Fruit fly (Drosophila melanogaster) whole organism, pupa: ENCODE results near the gene Snx27.

ENCODE experiments used
- CG10348 ChIP-seq: fragments of 200-800 bp; sonication (Bioruptor generic); IDR thresholded peaks from 2 replicates; pipeline ENCODE4 v1.3.6; 2022; ENCODE audit warnings: missing biosample characterization, missing genetic modification characterization
- CG12605 ChIP-seq: fragments of 200-800 bp; sonication (Bioruptor generic); IDR thresholded peaks from 2 replicates; pipeline ENCODE4 v1.3.6; 2022; ENCODE audit warnings: missing biosample characterization, missing genetic modification characterization
- CG13204 ChIP-seq: fragments of 200-800 bp; sonication (Bioruptor generic); optimal IDR thresholded peaks from 2 replicates; lab custom pipeline; 2018; ENCODE audit warnings: missing biosample characterization, mild to moderate bottlenecking, missing genetic modification characterization, moderate library complexity
- CG14655 ChIP-seq: fragments of 200-800 bp; sonication (Bioruptor generic); optimal IDR thresholded peaks from 3 replicates; lab custom pipeline; 2017; ENCODE audit warnings: mild to moderate bottlenecking, missing biosample characterization, missing genetic modification reagents, missing genetic modification characterization
- CG15710 ChIP-seq: fragments of 200-800 bp; sonication (Bioruptor generic); optimal IDR thresholded peaks from 2 replicates; lab custom pipeline; 2018; ENCODE audit warnings: missing biosample characterization, mild to moderate bottlenecking, missing genetic modification characterization, moderate library complexity
- CG17806 ChIP-seq: fragments of 200-800 bp; sonication (Bioruptor generic); optimal IDR thresholded peaks from 2 replicates; lab custom pipeline; 2018; ENCODE audit warnings: missing biosample characterization, mild to moderate bottlenecking, missing genetic modification characterization, moderate library complexity
- CG32121 ChIP-seq: fragments of 200-800 bp; sonication (Bioruptor generic); IDR thresholded peaks from 2 replicates; pipeline ENCODE4 v1.3.6; 2022; ENCODE audit warnings: missing biosample characterization, missing genetic modification characterization
- CG34367 ChIP-seq: fragments of 200-800 bp; sonication (Bioruptor generic); optimal IDR thresholded peaks from 2 replicates; lab custom pipeline; 2018; ENCODE audit warnings: missing biosample characterization, mild to moderate bottlenecking, missing genetic modification characterization
- CG4496 ChIP-seq: fragments of 200-800 bp; sonication (Bioruptor generic); IDR thresholded peaks from 3 replicates; pipeline ENCODE4 v1.3.6; 2022; ENCODE audit warnings: missing biosample characterization, missing genetic modification characterization
- CG8159 ChIP-seq: fragments of 200-800 bp; sonication (Bioruptor generic); optimal IDR thresholded peaks from 3 replicates; lab custom pipeline; 2018; ENCODE audit warnings: missing biosample characterization, mild to moderate bottlenecking, missing genetic modification characterization, moderate library complexity
- CG8301 ChIP-seq: fragments of 200-800 bp; sonication (Bioruptor generic); optimal IDR thresholded peaks from 2 replicates; lab custom pipeline; 2018; ENCODE audit warnings: missing biosample characterization, mild to moderate bottlenecking, missing genetic modification characterization
- CG9948 ChIP-seq: fragments of 200-800 bp; sonication (Bioruptor generic); optimal IDR thresholded peaks from 2 replicates; lab custom pipeline; 2018; ENCODE audit warnings: missing biosample characterization, mild to moderate bottlenecking, missing genetic modification characterization, moderate library complexity
- D1 ChIP-seq: fragments of 200-800 bp; sonication (Bioruptor generic); optimal IDR thresholded peaks from 2 replicates; lab custom pipeline; 2018; ENCODE audit warnings: missing biosample characterization, mild to moderate bottlenecking, missing genetic modification characterization, moderate library complexity
- EcR ChIP-seq: fragments of 200-800 bp; sonication (Bioruptor generic); optimal IDR thresholded peaks from 3 replicates; lab custom pipeline; 2019; ENCODE audit warnings: missing biosample characterization, missing genetic modification characterization, mild to moderate bottlenecking, moderate library complexity, missing genetic modification reagents
- Ets98B ChIP-seq: fragments of 200-800 bp; sonication (Bioruptor generic); IDR thresholded peaks from 2 replicates; pipeline ENCODE4 v1.3.6; 2022; ENCODE audit warnings: missing biosample characterization, missing genetic modification characterization
- Pif1A ChIP-seq: fragments of 200-800 bp; sonication (Bioruptor generic); optimal IDR thresholded peaks from 3 replicates; lab custom pipeline; 2016; ENCODE audit warnings: missing biosample characterization, missing genetic modification characterization
- Pif1B ChIP-seq: fragments of 200-800 bp; sonication (Bioruptor generic); optimal IDR thresholded peaks from 3 replicates; lab custom pipeline; 2016; ENCODE audit warnings: missing biosample characterization, missing genetic modification characterization
- Snoo ChIP-seq: fragments of 200-800 bp; sonication (Bioruptor generic); optimal IDR thresholded peaks from 3 replicates; lab custom pipeline; 2017; ENCODE audit warnings: missing biosample characterization, mild to moderate bottlenecking, missing genetic modification characterization, inconsistent platforms
- fd96Ca ChIP-seq: fragments of 200-800 bp; sonication (Bioruptor generic); IDR thresholded peaks from 3 replicates; pipeline ENCODE4 v1.3.6; 2022; ENCODE audit warnings: missing biosample characterization, missing genetic modification characterization
- gl ChIP-seq: fragments of 200-800 bp; sonication (Bioruptor generic); optimal IDR thresholded peaks from 2 replicates; lab custom pipeline; 2018; ENCODE audit warnings: missing biosample characterization, mild to moderate bottlenecking, missing genetic modification characterization
- rn ChIP-seq: fragments of 200-800 bp; sonication (Bioruptor generic); IDR thresholded peaks from 2 replicates; pipeline ENCODE4 v1.3.6; 2022; ENCODE audit warnings: missing biosample characterization, missing genetic modification characterization

The Snx27 gene

dm6 chrX:5737676-5738220, at the start of gene Snx27:
Gene Snx27 (minus strand): TSS chrX:5738031.
- TF ChIP-seq Pif1B: peak; percentile 1
- TF ChIP-seq CG15710 (tag; lab: Kevin White, UChicago): no peak
- TF ChIP-seq Pif1A (GFP tag; lab: Kevin White, UChicago): peak; percentile 6
- TF ChIP-seq CG4496 (GFP tag; lab: Robert Waterston, UW): no peak
- peak; percentile 18 for TF ChIP-seq CG14655 (GFP tag; lab: Kevin White, UChicago)
- no peak for TF ChIP-seq CG13204 (GFP tag; lab: Kevin White, UChicago)
- TF ChIP-seq CG8301 (tag; lab: Kevin White, UChicago): no peak
- TF ChIP-seq Ets98B (GFP tag; lab: Robert Waterston, UW): peak; percentile 45
- TF ChIP-seq fd96Ca (GFP tag; lab: Robert Waterston, UW): peak; percentile 23; the same call in 1 of the 3 replicates
- TF ChIP-seq CG10348: no peak
- TF ChIP-seq CG12605 (GFP tag; lab: Robert Waterston, UW): peak; percentile 22; the same call in 1 of the 2 replicates
- TF ChIP-seq CG17806 (tag; lab: Kevin White, UChicago): no peak
- TF ChIP-seq CG8159: no peak
- no peak for TF ChIP-seq gl (tag; lab: Kevin White, UChicago)
- TF ChIP-seq rn: no peak
- TF ChIP-seq CG34367 (tag; lab: Kevin White, UChicago): no peak
- TF ChIP-seq D1: no peak
- peak; percentile 33; the same call in 1 of the 2 replicates for TF ChIP-seq CG32121 (GFP tag; lab: Robert Waterston, UW)
- no peak for TF ChIP-seq CG9948 (tag; lab: Kevin White, UChicago)
- TF ChIP-seq Snoo (tag; lab: Kevin White, UChicago): no peak
- TF ChIP-seq EcR (GFP tag; lab: Kevin White, UChicago): no peak

dm6 chrX:5786559-5786958, 48.7 kb upstream of the Snx27 start:
- TF ChIP-seq D1: no peak
- TF ChIP-seq Pif1B: peak; percentile 68
- no peak for TF ChIP-seq gl (tag; lab: Kevin White, UChicago)
- no peak for TF ChIP-seq CG17806 (tag; lab: Kevin White, UChicago)
- TF ChIP-seq Pif1A (GFP tag; lab: Kevin White, UChicago): peak; percentile 83
- TF ChIP-seq Snoo (tag; lab: Kevin White, UChicago): no peak
- TF ChIP-seq Ets98B (GFP tag; lab: Robert Waterston, UW): peak; percentile 84
- TF ChIP-seq CG15710 (tag; lab: Kevin White, UChicago): peak; percentile 48
- peak; percentile 47 for TF ChIP-seq CG9948 (tag; lab: Kevin White, UChicago)
- TF ChIP-seq CG32121 (GFP tag; lab: Robert Waterston, UW): peak; percentile 87
- TF ChIP-seq CG10348: 0 out of 2 replicates have a peak, but pooled peaks have one; percentile 10
- TF ChIP-seq EcR (GFP tag; lab: Kevin White, UChicago): no peak
- TF ChIP-seq CG34367 (tag; lab: Kevin White, UChicago): no peak
- no peak for TF ChIP-seq CG8159
- TF ChIP-seq CG8301 (tag; lab: Kevin White, UChicago): no peak
- TF ChIP-seq CG4496 (GFP tag; lab: Robert Waterston, UW): peak; percentile 84
- TF ChIP-seq CG12605 (GFP tag; lab: Robert Waterston, UW): peak; percentile 82
- 0 out of 2 replicates have a peak, but pooled peaks have one; percentile 45 for TF ChIP-seq rn
- peak; percentile 77 for TF ChIP-seq fd96Ca (GFP tag; lab: Robert Waterston, UW)
- peak; percentile 11 for TF ChIP-seq CG14655 (GFP tag; lab: Kevin White, UChicago)
- no peak for TF ChIP-seq CG13204 (GFP tag; lab: Kevin White, UChicago)

- peak; percentile 52 for TF ChIP-seq CG14655 (GFP tag; lab: Kevin White, UChicago)
- peak; percentile 71 for TF ChIP-seq Ets98B (GFP tag; lab: Robert Waterston, UW)
- TF ChIP-seq CG32121 (GFP tag; lab: Robert Waterston, UW): peak; percentile 58
- TF ChIP-seq CG8301 (tag; lab: Kevin White, UChicago): peak; percentile 43
- TF ChIP-seq CG15710 (tag; lab: Kevin White, UChicago): peak; percentile 41
- peak; percentile 66 for TF ChIP-seq Pif1B
- TF ChIP-seq CG9948 (tag; lab: Kevin White, UChicago): peak; percentile 50
- no peak for TF ChIP-seq gl (tag; lab: Kevin White, UChicago)
- no peak for TF ChIP-seq CG12605 (GFP tag; lab: Robert Waterston, UW)
- TF ChIP-seq CG13204 (GFP tag; lab: Kevin White, UChicago): peak; percentile 6
- no peak for TF ChIP-seq D1
- TF ChIP-seq EcR (GFP tag; lab: Kevin White, UChicago): no peak
- TF ChIP-seq rn: no peak
- TF ChIP-seq Pif1A (GFP tag; lab: Kevin White, UChicago): peak; percentile 56
- TF ChIP-seq Snoo (tag; lab: Kevin White, UChicago): peak; percentile 70
- peak; percentile 65; the same call in 2 of the 3 replicates for TF ChIP-seq CG4496 (GFP tag; lab: Robert Waterston, UW)
- TF ChIP-seq CG17806 (tag; lab: Kevin White, UChicago): no peak
- no peak for TF ChIP-seq CG10348
- peak; percentile 40 for TF ChIP-seq CG34367 (tag; lab: Kevin White, UChicago)
- TF ChIP-seq fd96Ca (GFP tag; lab: Robert Waterston, UW): peak; percentile 78
- TF ChIP-seq CG8159: peak; percentile 49
- TF ChIP-seq, all 21 proteins: peak for 14
Measured at dm6 chrX:5783260-5784040, 45.6 kb upstream of the Snx27 start.

- no peak for TF ChIP-seq Pif1B
- TF ChIP-seq CG9948 (tag; lab: Kevin White, UChicago): no peak
- no peak for TF ChIP-seq CG8301 (tag; lab: Kevin White, UChicago)
- TF ChIP-seq D1: no peak
- no peak for TF ChIP-seq CG8159
- TF ChIP-seq CG15710 (tag; lab: Kevin White, UChicago): no peak
- TF ChIP-seq CG12605 (GFP tag; lab: Robert Waterston, UW): no peak
- no peak for TF ChIP-seq CG34367 (tag; lab: Kevin White, UChicago)
- no peak for TF ChIP-seq CG4496 (GFP tag; lab: Robert Waterston, UW)
- no peak for TF ChIP-seq Ets98B (GFP tag; lab: Robert Waterston, UW)
- no peak for TF ChIP-seq CG17806 (tag; lab: Kevin White, UChicago)
- no peak for TF ChIP-seq EcR (GFP tag; lab: Kevin White, UChicago)
- TF ChIP-seq CG13204 (GFP tag; lab: Kevin White, UChicago): no peak
- no peak for TF ChIP-seq Pif1A (GFP tag; lab: Kevin White, UChicago)
- TF ChIP-seq Snoo (tag; lab: Kevin White, UChicago): no peak
Measured at dm6 chrX:5781520-5781919, 43.7 kb upstream of the Snx27 start, which contains the start of gene CG3108. Gene CG3108 (minus strand): TSS chrX:5781620.
